Fruit fly (Drosophila melanogaster): ENCODE data around the gene sov.

DNA sequence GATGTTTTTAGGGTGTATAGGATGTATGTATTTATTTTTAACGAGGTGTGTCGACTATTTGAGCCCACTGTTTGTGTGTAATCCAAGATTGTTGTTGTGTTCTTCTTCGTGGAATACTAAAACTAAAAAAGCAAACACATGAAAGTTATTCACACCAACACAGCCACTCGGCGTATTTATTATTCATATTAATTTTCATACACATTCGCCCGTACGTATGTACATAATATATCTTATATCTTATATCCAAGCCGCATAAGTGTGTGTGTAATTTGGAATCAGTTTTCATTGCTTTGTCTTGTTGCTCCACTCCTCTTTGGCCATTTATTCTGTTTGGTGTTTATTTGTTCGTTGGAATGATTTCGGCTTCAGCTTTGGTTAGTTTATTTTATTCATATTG, 45.5 kb upstream of the sov start:
- TF ChIP-seq h (GFP tag; optimal IDR thresholded peaks at IDR 0.05), result no peak
- no peak for TF ChIP-seq Hr83 (GFP tag; optimal IDR thresholded peaks at IDR 0.05; ENCODE audit: poor library complexity, severe bottlenecking)
- TF ChIP-seq dl (GFP tag; optimal IDR thresholded peaks at IDR 0.05; ENCODE audit: insufficient read depth in 1 of 2, partially characterized antibody in 2 of 2), result no peak
- no peak for TF ChIP-seq rgr (GFP tag; optimal IDR thresholded peaks at IDR 0.05)
- TF ChIP-seq N (GFP tag; optimal IDR thresholded peaks at IDR 0.05), result no peak
- TF ChIP-seq lola (GFP tag; optimal IDR thresholded peaks at IDR 0.05), result no peak

Data from whole organism, wandering third instar larva.